Fruit fly (Drosophila melanogaster) whole organism, embryonic: ENCODE results near the gene CG12947.

Experiments
- CG10979 ChIP-seq: fragments of 200-800 bp; sonication (Bioruptor generic); optimal IDR thresholded peaks from 2 replicates; lab custom pipeline; 2018; ENCODE audit warnings: missing biosample characterization, mild to moderate bottlenecking, missing genetic modification characterization, moderate library complexity
- CG11085 ChIP-seq: fragments of 200-800 bp; sonication (Bioruptor generic); IDR thresholded peaks from 2 replicates; pipeline ENCODE4 v1.3.6; 2022; ENCODE audit warnings: missing biosample characterization, missing genetic modification characterization
- CG11723 ChIP-seq: fragments of 200-800 bp; sonication (Bioruptor generic); optimal IDR thresholded peaks from 2 replicates; lab custom pipeline; 2017; ENCODE audit warnings: missing biosample characterization, mild to moderate bottlenecking, missing genetic modification characterization
- CG12155 ChIP-seq: fragments of 200-800 bp; sonication (Bioruptor generic); optimal IDR thresholded peaks from 3 replicates; lab custom pipeline; 2016; ENCODE audit warnings: missing biosample characterization, missing genetic modification characterization
- CG15269 ChIP-seq: fragments of 200-800 bp; sonication (Bioruptor generic); optimal IDR thresholded peaks from 2 replicates; lab custom pipeline; 2018; ENCODE audit warnings: missing biosample characterization, mild to moderate bottlenecking, missing genetic modification characterization, moderate library complexity
- CG18599 ChIP-seq: fragments of 200-800 bp; sonication (Bioruptor generic); optimal IDR thresholded peaks from 3 replicates; lab custom pipeline; 2017; ENCODE audit warnings: missing biosample characterization, missing genetic modification characterization, mild to moderate bottlenecking, moderate library complexity, missing genetic modification reagents
- CG30403 ChIP-seq: fragments of 200-800 bp; sonication (Bioruptor generic); optimal IDR thresholded peaks from 3 replicates; lab custom pipeline; 2016; ENCODE audit warnings: missing biosample characterization, missing genetic modification characterization
- CG32532 ChIP-seq: fragments of 200-800 bp; sonication (Bioruptor generic); IDR thresholded peaks from 2 replicates; pipeline ENCODE4 v1.3.6; 2022; ENCODE audit warnings: missing biosample characterization, missing genetic modification characterization
- CG3726 ChIP-seq: fragments of 200-800 bp; sonication (Bioruptor generic); IDR thresholded peaks from 3 replicates; pipeline ENCODE4, ENCODE4 v1.3.6; 2022; ENCODE audit warnings: missing biosample characterization, missing genetic modification characterization
- CG5180 ChIP-seq: fragments of 200-800 bp; sonication (Bioruptor generic); optimal IDR thresholded peaks from 3 replicates; lab custom pipeline; 2017; ENCODE audit warnings: missing biosample characterization, missing genetic modification characterization, mild to moderate bottlenecking, moderate library complexity, missing genetic modification reagents
- CG7786 ChIP-seq: fragments of 200-800 bp; sonication (Bioruptor generic); optimal IDR thresholded peaks from 2 replicates; lab custom pipeline; 2016; ENCODE audit warnings: missing biosample characterization, missing genetic modification characterization
- CG8290 ChIP-seq, 3 experiments: fragments of 200-800 bp; sonication (Bioruptor generic); optimal IDR thresholded peaks; 2 replicates each; lab custom pipeline; 2016 to 2019; ENCODE audit warnings: missing biosample characterization in 3 of 3, missing genetic modification characterization in 3 of 3, mild to moderate bottlenecking in 2 of 3, moderate library complexity in 1 of 3
- CG8359 ChIP-seq: fragments of 200-800 bp; sonication (Bioruptor generic); optimal IDR thresholded peaks from 2 replicates; lab custom pipeline; 2017; ENCODE audit warnings: missing biosample characterization, mild to moderate bottlenecking, missing genetic modification characterization, borderline replicate concordance
- CG8924 ChIP-seq: fragments of 200-800 bp; optimal IDR thresholded peaks from 3 replicates; lab custom pipeline; 2019; ENCODE audit warnings: missing biosample characterization, mild to moderate bottlenecking, missing genetic modification characterization, moderate library complexity
- CoRest ChIP-seq: fragments of 200-800 bp; sonication (Bioruptor generic); optimal IDR thresholded peaks from 3 replicates; lab custom pipeline; 2018; ENCODE audit warnings: missing biosample characterization, mild to moderate bottlenecking, missing genetic modification characterization, moderate library complexity
- Myb ChIP-seq: fragments of 200-800 bp; sonication (Bioruptor generic); optimal IDR thresholded peaks from 2 replicates; lab custom pipeline; 2016; ENCODE audit warnings: missing biosample characterization, missing genetic modification characterization
- Oaz ChIP-seq: fragments of 200-800 bp; sonication (Bioruptor generic); IDR thresholded peaks from 2 replicates; pipeline ENCODE4 v1.3.6; 2022; ENCODE audit warnings: missing biosample characterization, missing genetic modification characterization
- Side ChIP-seq: fragments of 200-800 bp; sonication (Bioruptor generic); optimal IDR thresholded peaks from 2 replicates; lab custom pipeline; 2016; ENCODE audit warnings: missing biosample characterization, missing genetic modification characterization
- Sox102F ChIP-seq: fragments of 200-800 bp; sonication (Bioruptor generic); optimal IDR thresholded peaks from 2 replicates; lab custom pipeline; 2018; ENCODE audit warnings: missing biosample characterization, mild to moderate bottlenecking, missing genetic modification characterization, moderate library complexity
- Sry-δ ChIP-seq: fragments of 200-800 bp; sonication (Bioruptor generic); optimal IDR thresholded peaks from 2 replicates; lab custom pipeline; 2016; ENCODE audit warnings: missing biosample characterization, missing genetic modification characterization
- Xbp1 ChIP-seq: fragments of 200-800 bp; sonication (Bioruptor generic); optimal IDR thresholded peaks from 3 replicates; lab custom pipeline; 2016; ENCODE audit warnings: missing biosample characterization, mild to moderate bottlenecking, missing genetic modification characterization
- Xrp1 ChIP-seq: fragments of 200-800 bp; sonication (Bioruptor generic); IDR thresholded peaks from 2 replicates; pipeline ENCODE4 v1.3.6; 2022; ENCODE audit warnings: missing biosample characterization, missing genetic modification characterization
- ato ChIP-seq: fragments of 200-800 bp; sonication (Bioruptor generic); IDR thresholded peaks from 2 replicates; pipeline ENCODE4 v1.3.6; 2022; ENCODE audit warnings: missing biosample characterization, missing genetic modification characterization; ENCODE audit not compliant: partially characterized antibody
- fu2 ChIP-seq: fragments of 200-800 bp; sonication (Bioruptor generic); optimal IDR thresholded peaks from 2 replicates; lab custom pipeline; 2016; ENCODE audit warnings: missing biosample characterization, missing genetic modification characterization
- gcm2 ChIP-seq: fragments of 200-800 bp; sonication (Bioruptor generic); optimal IDR thresholded peaks from 2 replicates; lab custom pipeline; 2016; ENCODE audit warnings: missing biosample characterization, missing genetic modification characterization
- grn ChIP-seq: fragments of 200-800 bp; sonication (Bioruptor generic); optimal IDR thresholded peaks from 3 replicates; lab custom pipeline; 2017; ENCODE audit warnings: missing biosample characterization, missing genetic modification characterization
- kni ChIP-seq: fragments of 200-800 bp; sonication (Bioruptor generic); optimal IDR thresholded peaks from 3 replicates; lab custom pipeline; 2017; ENCODE audit warnings: mild to moderate bottlenecking, missing biosample characterization, missing genetic modification reagents, missing genetic modification characterization
- mam ChIP-seq: fragments of 200-800 bp; sonication (Bioruptor generic); optimal IDR thresholded peaks from 3 replicates; lab custom pipeline; 2016; ENCODE audit warnings: missing biosample characterization, missing genetic modification characterization
- pita ChIP-seq: fragments of 200-800 bp; sonication (Bioruptor generic); optimal IDR thresholded peaks from 2 replicates; lab custom pipeline; 2017; ENCODE audit warnings: missing biosample characterization, mild to moderate bottlenecking, missing genetic modification characterization
- prd ChIP-seq, 3 experiments: fragments of >200 bp in 2 of 3; fragments of 200-800 bp in 1 of 3; sonication (Bioruptor generic) in 1 of 3; optimal IDR thresholded peaks in 2 of 3; IDR thresholded peaks in 1 of 3; 2 replicates in 2 of 3; 3 replicates in 1 of 3; pipeline versions ENCODE4 v1.3.6 to Lab custom; 2017 to 2022; ENCODE audit warnings: missing biosample characterization in 1 of 3, missing genetic modification characterization in 1 of 3
- ro ChIP-seq: fragments of 200-800 bp; sonication (Bioruptor generic); IDR thresholded peaks from 2 replicates; pipeline ENCODE4 v1.3.6; 2022; ENCODE audit warnings: missing biosample characterization, missing genetic modification characterization
- sens-2 ChIP-seq: fragments of 200-800 bp; sonication (Bioruptor generic); IDR thresholded peaks from 2 replicates; pipeline ENCODE4 v1.3.6; 2022; ENCODE audit warnings: missing biosample characterization, missing genetic modification characterization
- ssp ChIP-seq: fragments of 200-800 bp; sonication (Bioruptor generic); IDR thresholded peaks from 2 replicates; pipeline ENCODE4 v1.3.6; 2022; ENCODE audit warnings: missing biosample characterization, missing genetic modification characterization
- zen2 ChIP-seq: fragments of 200-800 bp; sonication (Bioruptor generic); IDR thresholded peaks from 3 replicates; pipeline ENCODE4 v1.3.6; 2022; ENCODE audit warnings: missing biosample characterization, missing genetic modification characterization; ENCODE audit not compliant: partially characterized antibody
- zfh1 ChIP-seq: fragments of 200-800 bp; sonication (Bioruptor generic); IDR thresholded peaks from 3 replicates; pipeline ENCODE4 v1.3.6; 2022; ENCODE audit warnings: missing biosample characterization, missing genetic modification characterization

CG12947 gene

DNA sequence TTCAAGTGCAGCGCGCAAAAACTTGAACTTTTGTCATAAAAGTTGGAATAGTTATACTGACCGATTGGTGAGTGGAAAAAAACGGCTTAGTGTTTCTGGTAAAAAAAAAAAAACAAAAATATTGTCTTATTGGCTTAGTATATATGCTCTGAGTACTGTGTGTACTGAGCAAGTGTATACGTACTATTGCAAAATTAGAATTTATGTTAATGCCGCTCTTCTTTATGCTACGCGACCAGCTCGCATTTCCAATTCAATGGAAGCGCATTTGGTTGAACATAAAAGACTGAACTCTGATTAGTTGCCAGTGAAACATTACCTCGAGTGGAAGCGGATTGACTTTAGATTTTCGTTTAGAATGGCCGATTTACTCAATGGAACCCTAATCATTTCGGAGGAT, 32.6 kb downstream of the CG12947 start, which contains the start of gene CG8534:
Gene CG8534 (plus strand): TSS at position 301 of the 400 bp plus-strand sequence.
- TF ChIP-seq CG5180 (GFP tag; lab: Kevin White, UChicago), result no peak
- no peak for TF ChIP-seq mam (GFP tag; lab: Kevin White, UChicago)
- no peak for TF ChIP-seq Myb (GFP tag; lab: Kevin White, UChicago)
- no peak for TF ChIP-seq Oaz (GFP tag; lab: Robert Waterston, UW)
- no peak for TF ChIP-seq CG11723 (GFP tag; lab: Kevin White, UChicago)
- TF ChIP-seq zfh1 (GFP tag; lab: Robert Waterston, UW), result no peak
- TF ChIP-seq Sry-δ (GFP tag; lab: Kevin White, UChicago), result no peak

DNA sequence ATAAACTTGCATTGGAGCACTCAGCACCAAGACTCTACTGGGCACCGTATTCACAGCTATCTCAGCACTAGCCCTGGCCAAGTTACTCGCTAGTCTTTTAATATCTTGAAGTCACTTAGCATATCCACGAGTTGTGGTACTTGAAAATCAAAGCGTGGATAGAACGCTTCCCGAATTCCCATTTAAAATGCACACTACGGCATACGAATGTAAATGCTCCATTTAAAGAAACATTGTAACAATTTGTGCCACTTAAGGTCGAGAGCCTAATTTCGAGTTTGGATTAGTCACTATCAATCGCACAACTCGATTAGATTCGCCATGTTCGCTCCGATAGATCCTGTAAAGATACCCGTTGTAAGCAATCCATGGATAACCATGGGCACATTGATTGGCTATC, 34.0 kb downstream of the CG12947 start, which contains the start of gene eloF:
Gene eloF (plus strand): TSS at position 301 of the 400 bp plus-strand sequence.
- TF ChIP-seq prd (optimal IDR thresholded peaks at IDR 0.05; lab: Kevin White, UChicago), result no peak
- no peak for TF ChIP-seq prd (GFP tag; IDR thresholded peaks at IDR 0.05; lab: Robert Waterston, UW)
- no peak for TF ChIP-seq CG8924 (tag; lab: Kevin White, UChicago)
- no peak for TF ChIP-seq ato (GFP tag; lab: Robert Waterston, UW)
- TF ChIP-seq fu2 (GFP tag; lab: Kevin White, UChicago), result no peak
- TF ChIP-seq gcm2 (GFP tag; lab: Kevin White, UChicago), result no peak

dm6 chr3R:9816879-9817278, 37.0 kb downstream of the CG12947 start, which contains the start of gene CG16904:
Gene CG16904, minus strand, starts transcription at chr3R:9816979.
- TF ChIP-seq CoRest (tag; lab: Kevin White, UChicago) (no peak), CG30403 (GFP tag; lab: Kevin White, UChicago) (no peak), CG12155 (no peak), Xbp1 (GFP tag; lab: Kevin White, UChicago) (no peak), kni (no peak), prd (optimal IDR thresholded peaks at IDR 0.05; lab: Kevin White, UChicago) (no peak), prd (GFP tag; IDR thresholded peaks at IDR 0.05; lab: Robert Waterston, UW) (no peak), CG10979 (tag; lab: Kevin White, UChicago) (no peak), CG32532 (GFP tag; lab: Robert Waterston, UW) (no peak), CG3726 (no peak), CG7786 (GFP tag; lab: Kevin White, UChicago) (no peak), Xrp1 (GFP tag; lab: Robert Waterston, UW) (no peak), CG11085 (GFP tag; lab: Robert Waterston, UW) (no peak), Side (no peak), ro (GFP tag; lab: Robert Waterston, UW) (no peak), Sox102F (GFP tag; lab: Kevin White, UChicago) (no peak), ssp (GFP tag; lab: Robert Waterston, UW) (no peak), CG18599 (GFP tag; lab: Kevin White, UChicago) (no peak), pita (GFP tag; lab: Kevin White, UChicago) (no peak), sens-2 (GFP tag; lab: Robert Waterston, UW) (no peak)

DNA sequence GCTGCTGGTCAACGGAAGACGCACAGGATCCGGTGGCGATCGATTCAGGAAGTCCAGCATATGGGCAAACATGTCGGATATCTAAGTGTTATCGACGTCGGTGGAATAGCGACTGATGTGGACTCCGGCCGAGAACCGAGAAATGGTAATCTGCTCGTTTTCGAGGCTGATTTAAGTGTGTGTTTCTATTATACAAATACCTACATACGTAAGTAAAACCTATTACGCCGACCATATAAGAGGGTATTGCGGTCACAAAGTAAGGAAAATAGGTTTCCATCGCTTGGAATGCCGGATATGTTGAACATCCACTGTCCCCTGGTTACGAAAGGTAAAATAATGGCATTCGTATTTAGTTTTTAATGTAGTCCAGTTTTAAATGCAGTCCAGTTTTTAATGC, 38.4 kb downstream of the CG12947 start, which contains the start of gene CG9459:
Gene CG9459 (minus strand): TSS at position 101 of the 400 bp plus-strand sequence.
- TF ChIP-seq zen2 (GFP tag; lab: Robert Waterston, UW), result no peak
- no peak for TF ChIP-seq CG8359
- TF ChIP-seq CG8290 (GFP tag; optimal IDR thresholded peaks at IDR 0.05; lab: Kevin White, UChicago), result no peak
- TF ChIP-seq CG8290 (tag; optimal IDR thresholded peaks at IDR 0.05; lab: Kevin White, UChicago), result no peak
- no peak for TF ChIP-seq CG15269 (tag; lab: Kevin White, UChicago)
- TF ChIP-seq grn, result no peak
